Worm (Caenorhabditis elegans): ENCODE results near the gene F59D6.1.

DNA sequence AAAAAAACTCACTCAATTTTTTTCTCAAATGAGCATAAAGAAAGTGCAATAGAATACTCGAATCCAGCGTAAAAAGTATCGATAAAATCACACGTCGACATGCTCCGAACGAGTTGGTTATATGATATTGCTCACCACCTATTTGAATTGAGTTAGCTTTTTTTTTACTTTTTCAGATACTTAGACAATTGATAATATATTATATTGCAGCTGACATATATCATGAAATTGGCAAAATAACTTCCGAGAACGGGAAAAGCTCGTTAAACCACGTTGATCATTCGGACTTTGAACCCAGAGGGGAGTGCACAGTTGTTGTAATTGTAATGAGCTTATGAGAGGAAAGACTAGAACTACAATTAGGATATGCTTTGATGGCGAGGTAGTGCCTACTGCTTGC lies 34.5 kb upstream of the F59D6.1 start, which contains the start of gene srw-136:
- TF ChIP-seq nhr-11 (tag; optimal IDR thresholded peaks at IDR 0.05) (no peak), ZK546.5 (tag; optimal IDR thresholded peaks at IDR 0.05) (no peak), mep-1 (tag; optimal IDR thresholded peaks at IDR 0.05) (no peak), F10B5.3 (tag; optimal IDR thresholded peaks at IDR 0.05) (no peak), mdl-1 (tag; optimal IDR thresholded peaks at IDR 0.05) (no peak)

All from whole organism, L4 larva.